In the genomic region with DNA sequence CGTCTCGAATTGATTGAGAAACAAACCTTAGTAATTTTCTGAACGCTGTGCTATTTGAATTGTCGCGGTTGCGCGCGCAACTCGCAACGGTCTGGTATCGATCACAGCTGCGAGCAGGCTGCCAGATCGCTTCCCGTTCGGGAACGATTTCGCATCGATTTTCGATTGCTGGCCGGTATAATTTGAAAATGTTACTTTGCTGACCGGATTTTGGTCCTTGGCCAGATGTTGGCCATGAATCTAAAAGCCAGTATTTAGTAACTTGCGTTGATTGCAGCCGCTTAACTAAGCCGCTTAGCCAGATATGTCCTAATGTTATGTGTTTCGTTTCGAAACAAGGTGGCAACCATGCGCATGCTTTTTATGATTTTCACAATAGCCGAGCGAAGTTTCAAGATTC, we compare ENCODE assay signal across 3 fruit fly cellular contexts.
TF ChIP-seq lines count a peak whose summit lies in the region.

No protein-coding gene starts in this region.

- TF ChIP-seq CTCF in whole organism, embryonic (GFP tag; optimal IDR thresholded peaks at IDR 0.05; lab: Kevin White, UChicago): no peak

TF ChIP-seq in whole organism, adult, 20 proteins besides CTCF, POLR2A, EP300 and RAD21:
- TF ChIP-seq ovo (GFP tag; optimal IDR thresholded peaks at IDR 0.05; lab: Kevin White, UChicago) (no peak), CG11617 (GFP tag; optimal IDR thresholded peaks at IDR 0.05; lab: Kevin White, UChicago) (peak; percentile 33), CG12768 (GFP tag; optimal IDR thresholded peaks at IDR 0.05; lab: Kevin White, UChicago) (no peak), tj (GFP tag; optimal IDR thresholded peaks at IDR 0.05; lab: Kevin White, UChicago) (peak; percentile 76), bab1 (GFP tag; optimal IDR thresholded peaks at IDR 0.05; lab: Kevin White, UChicago) (peak; percentile 17), CG14711 (tag; optimal IDR thresholded peaks at IDR 0.05; lab: Kevin White, UChicago) (peak; percentile 13), cnc (optimal IDR thresholded peaks at IDR 0.05; lab: Kevin White, UChicago) (no peak), CG1620 (GFP tag; optimal IDR thresholded peaks at IDR 0.05; lab: Kevin White, UChicago) (peak; percentile 49), Crg-1 (GFP tag; optimal IDR thresholded peaks at IDR 0.05; lab: Kevin White, UChicago) (peak; percentile 50), cic (GFP tag; optimal IDR thresholded peaks at IDR 0.05; lab: Kevin White, UChicago) (no peak), kay (GFP tag; lab: Kevin White, UChicago; ENCODE audit: borderline replicate concordance) (no peak), Mnt (GFP tag; optimal IDR thresholded peaks at IDR 0.05; lab: Kevin White, UChicago) (peak; percentile 32)

TF ChIP-seq in whole organism, embryonic, 481 proteins besides CTCF, POLR2A, EP300 and RAD21 (continues in another document):
- TF ChIP-seq CG6791 (GFP tag; IDR thresholded peaks at IDR 0.05; lab: Robert Waterston, UW; ENCODE audit: partially characterized antibody) (peak; percentile 63; the same call in 2 of the 3 replicates), CG17829 (tag; optimal IDR thresholded peaks at IDR 0.05; lab: Kevin White, UChicago) (peak; percentile 11), Lhr (GFP tag; optimal IDR thresholded peaks at IDR 0.05; lab: Kevin White, UChicago) (peak; percentile 18), Oli (tag; optimal IDR thresholded peaks at IDR 0.05; lab: Kevin White, UChicago) (no peak), CG2116 (GFP tag; optimal IDR thresholded peaks at IDR 0.05; lab: Kevin White, UChicago) (peak; percentile 87), pho (GFP tag; optimal IDR thresholded peaks at IDR 0.05; lab: Kevin White, UChicago) (peak; percentile 4), ems (GFP tag; optimal IDR thresholded peaks at IDR 0.05; lab: Kevin White, UChicago) (peak; percentile 17), CG15479 (GFP tag; optimal IDR thresholded peaks at IDR 0.05; lab: Kevin White, UChicago) (peak; percentile 64), CoRest (tag; optimal IDR thresholded peaks at IDR 0.05; lab: Kevin White, UChicago) (peak; percentile 54), CG10209 (GFP tag; optimal IDR thresholded peaks at IDR 0.05; lab: Kevin White, UChicago) (no peak), CG10267 (tag; optimal IDR thresholded peaks at IDR 0.05; lab: Kevin White, UChicago) (peak; percentile 53), Opbp (GFP tag; IDR thresholded peaks at IDR 0.05; lab: Robert Waterston, UW; ENCODE audit: partially characterized antibody) (peak; percentile 50; the same call in 2 of the 3 replicates), sug (tag; optimal IDR thresholded peaks at IDR 0.05; lab: Kevin White, UChicago) (peak; percentile 35), Sry-δ (GFP tag; optimal IDR thresholded peaks at IDR 0.05; lab: Kevin White, UChicago) (peak; percentile 75), CG1603 (tag; optimal IDR thresholded peaks at IDR 0.05; lab: Kevin White, UChicago) (peak; percentile 68), CG16813 (GFP tag; IDR thresholded peaks at IDR 0.05; lab: Robert Waterston, UW; ENCODE audit: partially characterized antibody) (peak; percentile 46; the same call in 1 of the 3 replicates), CG2120 (GFP tag; optimal IDR thresholded peaks at IDR 0.05; lab: Kevin White, UChicago) (peak; percentile 6), Asciz (GFP tag; optimal IDR thresholded peaks at IDR 0.05; lab: Kevin White, UChicago) (no peak), sna (GFP tag; IDR thresholded peaks at IDR 0.05; lab: Robert Waterston, UW; ENCODE audit: partially characterized antibody) (peak; percentile 44; the same call in 1 of the 2 replicates), Sry-β (GFP tag; optimal IDR thresholded peaks at IDR 0.05; lab: Kevin White, UChicago) (peak; percentile 62), shn (GFP tag; optimal IDR thresholded peaks at IDR 0.05; lab: Kevin White, UChicago) (peak; percentile 5), Myb (GFP tag; optimal IDR thresholded peaks at IDR 0.05; lab: Kevin White, UChicago) (peak; percentile 93), bigmax (GFP tag; optimal IDR thresholded peaks at IDR 0.05; lab: Kevin White, UChicago) (no peak), tin (GFP tag; optimal IDR thresholded peaks at IDR 0.05; lab: Kevin White, UChicago) (no peak), pzg (GFP tag; optimal IDR thresholded peaks at IDR 0.05; lab: Kevin White, UChicago) (peak; percentile 82), NC2β (GFP tag; optimal IDR thresholded peaks at IDR 0.05; lab: Kevin White, UChicago) (peak; percentile 12), Dll (GFP tag; IDR thresholded peaks at IDR 0.05; lab: Robert Waterston, UW; ENCODE audit: partially characterized antibody) (peak; percentile 44; the same call in 1 of the 4 replicates), onecut (GFP tag; IDR thresholded peaks at IDR 0.05; lab: Robert Waterston, UW) (peak; percentile 53), CG11398 (GFP tag; optimal IDR thresholded peaks at IDR 0.05; lab: Kevin White, UChicago) (no peak), gfzf (GFP tag; optimal IDR thresholded peaks at IDR 0.05; lab: Kevin White, UChicago) (peak; percentile 29), dysf (GFP tag; IDR thresholded peaks at IDR 0.05; lab: Robert Waterston, UW) (0 out of 3 replicates have a peak, but pooled peaks have one; percentile 15), CG17186 (GFP tag; optimal IDR thresholded peaks at IDR 0.05; lab: Kevin White, UChicago) (peak; percentile 68), bbx (GFP tag; IDR thresholded peaks at IDR 0.05; lab: Robert Waterston, UW; ENCODE audit: partially characterized antibody) (0 out of 2 replicates have a peak, but pooled peaks have one; percentile 41), CG15514 (GFP tag; optimal IDR thresholded peaks at IDR 0.05; lab: Kevin White, UChicago) (peak; percentile 66)

TF ChIP-seq in whole organism, prepupa, 60 proteins besides CTCF, POLR2A, EP300 and RAD21:
- TF ChIP-seq CG31627 (GFP tag; optimal IDR thresholded peaks at IDR 0.05; lab: Kevin White, UChicago) (peak; percentile 24), achi (GFP tag; optimal IDR thresholded peaks at IDR 0.05; lab: Kevin White, UChicago) (peak; percentile 8), svp (GFP tag; lab: Kevin White, UChicago) (peak; percentile 36), esn (GFP tag; optimal IDR thresholded peaks at IDR 0.05; lab: Kevin White, UChicago) (peak; percentile 2), CG11762 (GFP tag; optimal IDR thresholded peaks at IDR 0.05; lab: Kevin White, UChicago; ENCODE audit: insufficient read depth) (no peak), Gug (GFP tag; IDR thresholded peaks at IDR 0.05; lab: Robert Waterston, UW) (no peak), Sox14 (GFP tag; optimal IDR thresholded peaks at IDR 0.05; lab: Kevin White, UChicago) (peak; percentile 3), Eip78C (GFP tag; lab: Kevin White, UChicago) (peak; percentile 7), lz (GFP tag; optimal IDR thresholded peaks at IDR 0.05; lab: Kevin White, UChicago) (peak; percentile 8)
